Fruit fly (Drosophila melanogaster) whole organism, embryonic: ENCODE measurements around the gene CG43448.
A peak's percentile ranks its signal among the peaks of the same experiment; 100 is the strongest.

Experiments
- Adf1 ChIP-seq: fragments of 200-800 bp; sonication (Bioruptor generic); IDR thresholded peaks from 2 replicates; pipeline ENCODE4 v1.3.6; 2022; ENCODE audit warnings: missing biosample characterization, missing genetic modification characterization
- Blimp-1 ChIP-seq: fragments of 200-800 bp; sonication (Bioruptor generic); optimal IDR thresholded peaks from 3 replicates; lab custom pipeline; 2018; ENCODE audit warnings: missing biosample characterization, missing genetic modification characterization, mild to moderate bottlenecking, moderate library complexity, missing genetic modification reagents
- BtbVII ChIP-seq: fragments of 200-800 bp; sonication (Bioruptor generic); optimal IDR thresholded peaks from 3 replicates; lab custom pipeline; 2017; ENCODE audit warnings: missing biosample characterization, mild to moderate bottlenecking, missing genetic modification characterization
- C15 ChIP-seq: fragments of 200-800 bp; sonication (Bioruptor generic); IDR thresholded peaks from 3 replicates; pipeline ENCODE4 v1.3.6; 2022; ENCODE audit warnings: missing biosample characterization, missing genetic modification characterization
- CG10979 ChIP-seq: fragments of 200-800 bp; sonication (Bioruptor generic); optimal IDR thresholded peaks from 2 replicates; lab custom pipeline; 2018; ENCODE audit warnings: missing biosample characterization, mild to moderate bottlenecking, missing genetic modification characterization, moderate library complexity
- CG11695 ChIP-seq: fragments of 200-800 bp; sonication (Bioruptor generic); IDR thresholded peaks from 3 replicates; pipeline ENCODE4 v1.3.6; 2022; ENCODE audit warnings: missing biosample characterization, missing genetic modification characterization
- CG11696 ChIP-seq: fragments of 200-800 bp; sonication (Bioruptor generic); IDR thresholded peaks from 2 replicates; pipeline ENCODE4 v1.3.6; 2022; ENCODE audit warnings: missing biosample characterization, missing genetic modification characterization
- CG12769 ChIP-seq: fragments of 200-800 bp; sonication (Bioruptor generic); optimal IDR thresholded peaks from 2 replicates; lab custom pipeline; 2019; ENCODE audit warnings: missing biosample characterization, mild to moderate bottlenecking, missing genetic modification characterization, moderate library complexity
- CG13296 ChIP-seq: fragments of 200-800 bp; sonication (Bioruptor generic); optimal IDR thresholded peaks from 3 replicates; lab custom pipeline; 2018; ENCODE audit warnings: missing biosample characterization, mild to moderate bottlenecking, missing genetic modification characterization
- CG13424 ChIP-seq: fragments of 200-800 bp; sonication (Bioruptor generic); optimal IDR thresholded peaks from 2 replicates; lab custom pipeline; 2019; ENCODE audit warnings: missing biosample characterization, mild to moderate bottlenecking, missing genetic modification characterization, moderate library complexity
- CG14014 ChIP-seq: fragments of 200-800 bp; sonication (Bioruptor generic); IDR thresholded peaks from 2 replicates; pipeline ENCODE4 v1.3.6; 2022; ENCODE audit warnings: missing biosample characterization, missing genetic modification characterization
- CG15073 ChIP-seq: fragments of 200-800 bp; sonication (Bioruptor generic); optimal IDR thresholded peaks from 2 replicates; lab custom pipeline; 2016; ENCODE audit warnings: missing biosample characterization, missing genetic modification characterization
- CG1647 ChIP-seq: fragments of 200-800 bp; sonication (Bioruptor generic); optimal IDR thresholded peaks from 3 replicates; lab custom pipeline; 2016; ENCODE audit warnings: missing biosample characterization, missing genetic modification characterization
- CG17186 ChIP-seq: fragments of 200-800 bp; sonication (Bioruptor generic); optimal IDR thresholded peaks from 3 replicates; lab custom pipeline; 2017; ENCODE audit warnings: missing biosample characterization, missing genetic modification reagents, missing genetic modification characterization
- CG17612 ChIP-seq: fragments of 200-800 bp; sonication (Bioruptor generic); IDR thresholded peaks from 2 replicates; pipeline ENCODE4 v1.3.6; 2022; ENCODE audit warnings: missing biosample characterization, missing genetic modification characterization
- CG34422 ChIP-seq: fragments of 200-800 bp; sonication (Bioruptor generic); IDR thresholded peaks from 3 replicates; pipeline ENCODE4 v1.3.6; 2022; ENCODE audit warnings: missing biosample characterization, missing genetic modification characterization
- CG4854 ChIP-seq: fragments of 200-800 bp; sonication (Bioruptor generic); optimal IDR thresholded peaks from 2 replicates; lab custom pipeline; 2016; ENCODE audit warnings: missing biosample characterization, missing genetic modification characterization, inconsistent platforms
- CG6175 ChIP-seq: fragments of 200-800 bp; sonication (Bioruptor generic); IDR thresholded peaks from 3 replicates; pipeline ENCODE4 v1.3.6; 2022; ENCODE audit warnings: missing biosample characterization, missing genetic modification characterization
- CG8089 ChIP-seq: fragments of 200-800 bp; sonication (Bioruptor generic); optimal IDR thresholded peaks from 3 replicates; lab custom pipeline; 2016; ENCODE audit warnings: missing biosample characterization, missing genetic modification characterization
- CG8290 ChIP-seq, 3 experiments: fragments of 200-800 bp; sonication (Bioruptor generic); optimal IDR thresholded peaks; 2 replicates each; lab custom pipeline; 2016 to 2019; ENCODE audit warnings: missing biosample characterization in 3 of 3, missing genetic modification characterization in 3 of 3, mild to moderate bottlenecking in 2 of 3, moderate library complexity in 1 of 3
- CG9817 ChIP-seq: fragments of 200-800 bp; sonication (Bioruptor generic); optimal IDR thresholded peaks from 2 replicates; lab custom pipeline; 2018; ENCODE audit warnings: missing biosample characterization, mild to moderate bottlenecking, missing genetic modification characterization, moderate library complexity
- Dek ChIP-seq: fragments of 200-800 bp; sonication (Bioruptor generic); optimal IDR thresholded peaks from 3 replicates; lab custom pipeline; 2019; ENCODE audit warnings: missing biosample characterization, mild to moderate bottlenecking, missing genetic modification characterization, moderate library complexity
- Drgx ChIP-seq: fragments of 200-800 bp; sonication (Bioruptor generic); IDR thresholded peaks from 2 replicates; pipeline ENCODE4 v1.3.6; 2022; ENCODE audit warnings: missing biosample characterization, missing genetic modification characterization
- Ets97D ChIP-seq: fragments of 200-800 bp; sonication (Bioruptor generic); optimal IDR thresholded peaks from 3 replicates; lab custom pipeline; 2016; ENCODE audit warnings: missing biosample characterization, missing genetic modification characterization
- Fer2 ChIP-seq: fragments of 200-800 bp; sonication (Bioruptor generic); optimal IDR thresholded peaks from 2 replicates; lab custom pipeline; 2018; ENCODE audit warnings: missing biosample characterization, mild to moderate bottlenecking, missing genetic modification characterization, moderate library complexity
- H15 ChIP-seq: fragments of 200-800 bp; sonication (Bioruptor generic); IDR thresholded peaks from 3 replicates; pipeline ENCODE4 v1.3.6; 2022; ENCODE audit warnings: missing biosample characterization, missing genetic modification characterization
- NC2β ChIP-seq: fragments of 200-800 bp; sonication (Bioruptor generic); optimal IDR thresholded peaks from 2 replicates; lab custom pipeline; 2016; ENCODE audit warnings: missing biosample characterization, missing genetic modification characterization
- TFAM ChIP-seq: fragments of 200-800 bp; sonication (Bioruptor generic); optimal IDR thresholded peaks from 2 replicates; lab custom pipeline; 2017; ENCODE audit warnings: missing biosample characterization, missing genetic modification characterization, inconsistent platforms
- amos ChIP-seq: fragments of 200-800 bp; sonication (Bioruptor generic); IDR thresholded peaks from 2 replicates; pipeline ENCODE4 v1.3.6; 2022; ENCODE audit warnings: missing biosample characterization, missing genetic modification characterization; ENCODE audit not compliant: partially characterized antibody
- ase ChIP-seq: fragments of 200-800 bp; sonication (Bioruptor generic); IDR thresholded peaks from 3 replicates; pipeline ENCODE4 v1.3.6; 2022; ENCODE audit warnings: missing biosample characterization, missing genetic modification characterization
- bbx ChIP-seq: fragments of 200-800 bp; sonication (Bioruptor generic); IDR thresholded peaks from 2 replicates; pipeline ENCODE4 v1.3.6; 2022; ENCODE audit warnings: missing biosample characterization, missing genetic modification characterization; ENCODE audit not compliant: partially characterized antibody
- chif ChIP-seq, 2 experiments: fragments of 200-800 bp; sonication (Bioruptor generic); optimal IDR thresholded peaks; 3 replicates each; lab custom pipeline; 2016; ENCODE audit warnings: missing biosample characterization in 2 of 2, missing genetic modification characterization in 2 of 2
- chm ChIP-seq: fragments of 200-800 bp; sonication (Bioruptor generic); IDR thresholded peaks from 2 replicates; pipeline ENCODE4 v1.3.6; 2022; ENCODE audit warnings: missing biosample characterization, missing genetic modification characterization
- chn ChIP-seq: fragments of 200-800 bp; sonication (Bioruptor generic); optimal IDR thresholded peaks from 2 replicates; lab custom pipeline; 2016; ENCODE audit warnings: missing biosample characterization, missing genetic modification characterization
- crol ChIP-seq: fragments of 200-800 bp; sonication (Bioruptor generic); IDR thresholded peaks from 2 replicates; pipeline ENCODE4 v1.3.6; 2022; ENCODE audit warnings: missing biosample characterization, missing genetic modification characterization
- danr ChIP-seq: fragments of 200-800 bp; sonication (Bioruptor generic); IDR thresholded peaks from 2 replicates; pipeline ENCODE4 v1.3.6; 2022; ENCODE audit warnings: missing biosample characterization, missing genetic modification characterization
- gem ChIP-seq: fragments of 200-800 bp; sonication (Bioruptor generic); optimal IDR thresholded peaks from 2 replicates; lab custom pipeline; 2019; ENCODE audit warnings: missing biosample characterization, mild to moderate bottlenecking, missing genetic modification characterization, moderate library complexity
- grau ChIP-seq: fragments of 200-800 bp; optimal IDR thresholded peaks from 3 replicates; lab custom pipeline; 2019; ENCODE audit warnings: missing biosample characterization, mild to moderate bottlenecking, missing genetic modification characterization, moderate library complexity
- kah ChIP-seq: fragments of 200-800 bp; sonication (Bioruptor generic); optimal IDR thresholded peaks from 2 replicates; lab custom pipeline; 2018; ENCODE audit warnings: missing biosample characterization, mild to moderate bottlenecking, missing genetic modification characterization
- lab ChIP-seq: fragments of 200-800 bp; sonication (Bioruptor generic); optimal IDR thresholded peaks from 3 replicates; lab custom pipeline; 2017; ENCODE audit warnings: missing biosample characterization, missing genetic modification characterization, mild to moderate bottlenecking, moderate library complexity, missing genetic modification reagents
- mam ChIP-seq: fragments of 200-800 bp; sonication (Bioruptor generic); optimal IDR thresholded peaks from 3 replicates; lab custom pipeline; 2016; ENCODE audit warnings: missing biosample characterization, missing genetic modification characterization
- nau ChIP-seq: fragments of 200-800 bp; sonication (Bioruptor generic); optimal IDR thresholded peaks from 3 replicates; lab custom pipeline; 2017; ENCODE audit warnings: missing biosample characterization, mild to moderate bottlenecking, missing genetic modification characterization, missing genetic modification reagents
- nom ChIP-seq: fragments of 200-800 bp; sonication (Bioruptor generic); optimal IDR thresholded peaks from 2 replicates; lab custom pipeline; 2017; ENCODE audit warnings: missing biosample characterization, missing genetic modification characterization, mild to moderate bottlenecking, moderate library complexity, missing genetic modification reagents
- pan ChIP-seq, 4 experiments: fragments of >200 bp in 3 of 4; fragments of 200-800 bp in 1 of 4; sonication (Bioruptor generic) in 1 of 4; optimal IDR thresholded peaks in 3 of 4; IDR thresholded peaks in 1 of 4; 2 replicates each; pipeline versions ENCODE4 v1.3.6 to Lab custom; 2017 to 2022; ENCODE audit warnings: missing biosample characterization in 2 of 4, missing genetic modification characterization in 2 of 4, mixed read lengths in 1 of 4
- stwl ChIP-seq: fragments of 200-800 bp; sonication (Bioruptor generic); optimal IDR thresholded peaks from 3 replicates; lab custom pipeline; 2018; ENCODE audit warnings: missing biosample characterization, mild to moderate bottlenecking, missing genetic modification characterization, moderate library complexity
- tna ChIP-seq: fragments of 200-800 bp; sonication (Bioruptor generic); IDR thresholded peaks from 2 replicates; pipeline ENCODE4 v1.3.6; 2022; ENCODE audit warnings: missing biosample characterization, missing genetic modification characterization; ENCODE audit not compliant: partially characterized antibody
- trem ChIP-seq: fragments of 200-800 bp; optimal IDR thresholded peaks from 3 replicates; lab custom pipeline; 2019; ENCODE audit warnings: missing biosample characterization, mild to moderate bottlenecking, missing genetic modification characterization, moderate library complexity
- tup ChIP-seq: fragments of 200-800 bp; sonication (Bioruptor generic); optimal IDR thresholded peaks from 2 replicates; lab custom pipeline; 2016; ENCODE audit warnings: missing biosample characterization, mild to moderate bottlenecking, missing genetic modification characterization, moderate library complexity
- vfl ChIP-seq: fragments of 200-800 bp; sonication (Bioruptor generic); optimal IDR thresholded peaks from 2 replicates; lab custom pipeline; 2016; ENCODE audit warnings: missing biosample characterization, missing genetic modification characterization

The CG43448 gene

DNA sequence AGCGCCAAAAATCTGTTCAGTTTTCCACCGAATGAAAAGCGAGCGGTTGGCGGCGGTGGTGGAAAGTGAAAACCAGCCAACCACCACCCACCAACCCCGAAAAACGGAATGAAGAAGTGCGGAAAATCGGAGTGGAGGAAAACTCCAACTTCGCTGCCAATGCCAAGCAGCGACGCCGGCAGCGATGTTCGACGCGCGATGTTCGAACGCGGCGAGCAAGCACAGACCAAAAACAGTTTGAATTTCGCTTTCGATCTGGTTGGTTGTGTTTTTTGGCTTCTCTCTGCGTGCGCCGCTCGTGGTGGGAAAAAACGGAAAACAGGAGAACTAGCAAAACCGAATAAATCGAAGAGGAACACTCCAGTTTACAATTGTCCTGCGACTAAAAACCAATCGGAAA, 40.2 kb upstream of the CG43448 start, which contains the start of gene heca (continued):
- TF ChIP-seq grau (tag; lab: Kevin White, UChicago) (no peak), Drgx (GFP tag; lab: Robert Waterston, UW) (0 out of 2 replicates have a peak, but pooled peaks have one; percentile 18), Blimp-1 (GFP tag; lab: Kevin White, UChicago) (peak; percentile 80), Fer2 (tag; lab: Kevin White, UChicago) (no peak), CG9817 (tag; lab: Kevin White, UChicago) (no peak), kah (GFP tag; lab: Kevin White, UChicago) (no peak), CG17612 (GFP tag; lab: Robert Waterston, UW) (no peak), CG15073 (no peak), Ets97D (GFP tag; lab: Kevin White, UChicago) (no peak), TFAM (no peak), trem (tag; lab: Kevin White, UChicago) (no peak), CG11696 (no peak), tna (peak; percentile 40; the same call in 1 of the 2 replicates), tup (no peak), CG12769 (tag; lab: Kevin White, UChicago) (peak; percentile 4), CG10979 (no peak), CG6175 (GFP tag; lab: Robert Waterston, UW) (no peak), C15 (GFP tag; lab: Robert Waterston, UW) (no peak), danr (GFP tag; lab: Robert Waterston, UW) (no peak), H15 (no peak), chm (peak; percentile 66; the same call in 1 of the 2 replicates), NC2β (GFP tag; lab: Kevin White, UChicago) (no peak), Dek (tag; lab: Kevin White, UChicago) (no peak), CG8290 (GFP tag; optimal IDR thresholded peaks at IDR 0.05; lab: Kevin White, UChicago) (no peak), CG8290 (tag; optimal IDR thresholded peaks at IDR 0.05; lab: Kevin White, UChicago) (peak in 1 of 2 experiments; percentile 25), nau (GFP tag; lab: Kevin White, UChicago) (no peak), BtbVII (GFP tag; lab: Kevin White, UChicago) (no peak), stwl (peak; percentile 46), chif (GFP tag; optimal IDR thresholded peaks at IDR 0.05; lab: Kevin White, UChicago) (no peak), Adf1 (peak; percentile 91), pan (optimal IDR thresholded peaks at IDR 0.05; lab: Kevin White, UChicago) (no peak), pan (GFP tag; optimal IDR thresholded peaks at IDR 0.05 in 1 of 2, IDR thresholded peaks at IDR 0.05 in 1 of 2) (peak in 1 of 2 experiments; percentile 14), CG14014 (GFP tag; lab: Robert Waterston, UW) (no peak), mam (GFP tag; lab: Kevin White, UChicago) (no peak), bbx (peak; percentile 43; the same call in 1 of the 2 replicates), crol (0 out of 2 replicates have a peak, but pooled peaks have one; percentile 22), gem (tag; lab: Kevin White, UChicago) (no peak), CG34422 (GFP tag; lab: Robert Waterston, UW) (no peak; the same call in 2 of the 3 replicates), lab (GFP tag; lab: Kevin White, UChicago) (no peak), CG11695 (0 out of 3 replicates have a peak, but pooled peaks have one; percentile 13), CG4854 (no peak), CG13296 (GFP tag; lab: Kevin White, UChicago) (no peak), CG1647 (GFP tag; lab: Kevin White, UChicago) (no peak), CG13424 (tag; lab: Kevin White, UChicago) (no peak), CG8089 (no peak), ase (GFP tag; lab: Robert Waterston, UW) (no peak), amos (GFP tag; lab: Robert Waterston, UW) (no peak; the same call in 1 of the 2 replicates), chn (GFP tag; lab: Kevin White, UChicago) (no peak), vfl (GFP tag; lab: Kevin White, UChicago) (no peak), CG17186 (GFP tag; lab: Kevin White, UChicago) (no peak), nom (peak; percentile 23)
